Worm (Caenorhabditis elegans): ENCODE data around the gene srr-1.

DNA sequence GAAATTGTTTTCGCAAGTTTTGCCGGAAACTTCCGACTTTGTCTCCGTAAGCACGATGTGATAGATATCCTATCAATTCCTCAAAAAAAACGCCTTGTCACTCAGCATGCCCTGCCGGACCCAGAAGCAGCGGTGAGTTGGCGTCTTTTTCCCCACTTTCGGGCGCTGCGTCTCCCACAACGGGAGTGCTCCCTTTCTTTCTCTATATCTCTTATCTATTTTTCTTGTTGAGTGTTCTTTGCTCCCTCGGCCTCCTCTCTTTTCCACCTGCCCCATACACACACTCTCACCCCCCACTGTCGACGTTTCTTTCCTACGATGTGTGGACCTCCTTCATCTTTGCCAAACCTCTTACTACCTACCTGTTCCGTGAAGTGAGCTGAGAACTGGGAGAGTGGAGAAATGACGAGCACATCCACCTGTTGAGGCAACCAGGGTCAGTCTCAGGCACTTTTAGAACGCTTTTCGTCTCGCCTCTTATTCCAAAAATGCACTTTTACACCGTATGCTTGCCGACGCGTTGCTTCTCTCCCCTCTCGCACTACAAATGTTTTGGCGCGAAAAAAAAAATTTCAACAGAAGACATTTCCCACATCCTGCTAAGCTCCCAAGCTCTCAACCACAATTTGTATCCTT, 32.5 kb upstream of the srr-1 start:
- TF ChIP-seq C38D4.7 (GFP tag; optimal IDR thresholded peaks at IDR 0.05) (no peak), lin-11 (tag; optimal IDR thresholded peaks at IDR 0.05) (no peak), ztf-16 (tag; optimal IDR thresholded peaks at IDR 0.05) (no peak), K09A11.1 (tag; optimal IDR thresholded peaks at IDR 0.05; ENCODE audit: insufficient read depth) (no peak), rnt-1 (tag; optimal IDR thresholded peaks at IDR 0.05) (peak; percentile 54)
